Fruit fly (Drosophila melanogaster): ENCODE data around the gene sba.

The sba gene

DNA sequence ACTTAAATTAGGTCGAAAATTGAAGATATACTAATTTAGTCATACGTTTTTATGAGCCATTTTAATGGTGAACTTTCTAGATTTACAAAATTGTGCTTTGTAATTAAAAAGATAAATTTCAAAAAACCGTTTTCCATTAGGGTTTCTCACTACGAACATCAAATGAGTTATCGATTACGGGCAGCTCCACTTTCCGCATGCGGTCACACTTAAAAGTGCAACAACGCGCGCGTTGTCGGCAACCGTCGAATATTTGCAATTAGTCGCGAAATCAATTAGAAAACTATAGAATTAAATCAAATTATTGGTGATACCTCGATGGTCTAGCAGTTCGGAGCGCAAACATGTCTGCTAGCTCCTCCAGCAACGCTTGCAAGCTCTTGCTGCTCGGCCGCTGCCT lies 1.4 kb upstream of the sba start, which contains the start of gene Ndc1 (continued):
- 0 out of 2 replicates have a peak, but pooled peaks have one; percentile 2 for TF ChIP-seq CG42726 (GFP tag; IDR thresholded peaks at IDR 0.05; ENCODE audit: partially characterized antibody)
- TF ChIP-seq CG17568 (GFP tag; optimal IDR thresholded peaks at IDR 0.05), result peak; percentile 100
- TF ChIP-seq chinmo (GFP tag; IDR thresholded peaks at IDR 0.05; ENCODE audit: partially characterized antibody), result peak; percentile 72; the same call in 1 of the 4 replicates
- no peak for TF ChIP-seq danr (GFP tag; IDR thresholded peaks at IDR 0.05)
- TF ChIP-seq CG6854 (GFP tag; optimal IDR thresholded peaks at IDR 0.05), result no peak
- peak; percentile 70 for TF ChIP-seq MBD-R2 (GFP tag; IDR thresholded peaks at IDR 0.05)
- no peak for TF ChIP-seq Tbp (GFP tag; optimal IDR thresholded peaks at IDR 0.05)
- no peak for TF ChIP-seq CG7786 (GFP tag; optimal IDR thresholded peaks at IDR 0.05)
- TF ChIP-seq MESR4 (GFP tag; optimal IDR thresholded peaks at IDR 0.05), result no peak
- peak; percentile 36; the same call in 1 of the 2 replicates for TF ChIP-seq hbn (GFP tag; IDR thresholded peaks at IDR 0.05; ENCODE audit: partially characterized antibody)
- peak; percentile 79 for TF ChIP-seq CG9797 (GFP tag; optimal IDR thresholded peaks at IDR 0.05)
- TF ChIP-seq CG10274 (GFP tag; optimal IDR thresholded peaks at IDR 0.05), result no peak
- TF ChIP-seq CG11695 (GFP tag; IDR thresholded peaks at IDR 0.05), result no peak
- no peak for TF ChIP-seq CG8765 (GFP tag; IDR thresholded peaks at IDR 0.05)
- no peak for TF ChIP-seq sob (GFP tag; IDR thresholded peaks at IDR 0.05)
- TF ChIP-seq CG10565 (GFP tag; optimal IDR thresholded peaks at IDR 0.05), result no peak
- no peak for TF ChIP-seq corto (GFP tag; optimal IDR thresholded peaks at IDR 0.05)
- TF ChIP-seq Atf3 (GFP tag; optimal IDR thresholded peaks at IDR 0.05), result no peak
- TF ChIP-seq pzg (GFP tag; optimal IDR thresholded peaks at IDR 0.05), result peak; percentile 62
- peak; percentile 96 for TF ChIP-seq Myb (GFP tag; optimal IDR thresholded peaks at IDR 0.05)
- no peak for TF ChIP-seq CG30431 (GFP tag; optimal IDR thresholded peaks at IDR 0.05)
- TF ChIP-seq CG3726 (GFP tag; IDR thresholded peaks at IDR 0.05), result no peak
- no peak for TF ChIP-seq jumu (GFP tag; optimal IDR thresholded peaks at IDR 0.05)
- TF ChIP-seq CG3065 (GFP tag; optimal IDR thresholded peaks at IDR 0.05), result no peak
- no peak for TF ChIP-seq ind (GFP tag; optimal IDR thresholded peaks at IDR 0.05)
- TF ChIP-seq bbx (GFP tag; IDR thresholded peaks at IDR 0.05; ENCODE audit: partially characterized antibody), result peak; percentile 37; the same call in 1 of the 2 replicates
- no peak for TF ChIP-seq rib (GFP tag; IDR thresholded peaks at IDR 0.05)
- TF ChIP-seq CG4617 (GFP tag; optimal IDR thresholded peaks at IDR 0.05; ENCODE audit: borderline replicate concordance), result no peak
- no peak for TF ChIP-seq CG7839 (tag; optimal IDR thresholded peaks at IDR 0.05)
- TF ChIP-seq Nf-YC (tag; optimal IDR thresholded peaks at IDR 0.05), result no peak
- TF ChIP-seq CoRest (tag; optimal IDR thresholded peaks at IDR 0.05), result peak; percentile 23
- no peak for TF ChIP-seq CG9876 (GFP tag; optimal IDR thresholded peaks at IDR 0.05)
- TF ChIP-seq exex (tag; optimal IDR thresholded peaks at IDR 0.05), result no peak
- TF ChIP-seq grau (tag; optimal IDR thresholded peaks at IDR 0.05), result no peak
- TF ChIP-seq CG32767 (GFP tag; IDR thresholded peaks at IDR 0.05), result no peak
- no peak for TF ChIP-seq chn (GFP tag; optimal IDR thresholded peaks at IDR 0.05)
- no peak for TF ChIP-seq CG15479 (GFP tag; optimal IDR thresholded peaks at IDR 0.05)
- no peak for TF ChIP-seq CG15601 (tag; optimal IDR thresholded peaks at IDR 0.05)
- no peak for TF ChIP-seq CG10366 (GFP tag; IDR thresholded peaks at IDR 0.05)
- no peak for TF ChIP-seq pho (GFP tag; optimal IDR thresholded peaks at IDR 0.05)
- peak; percentile 84 for TF ChIP-seq E2f2 (GFP tag; IDR thresholded peaks at IDR 0.05)
- peak; percentile 72 for TF ChIP-seq CG13287 (GFP tag; IDR thresholded peaks at IDR 0.05; ENCODE audit: partially characterized antibody)
- TF ChIP-seq Bgb (GFP tag; IDR thresholded peaks at IDR 0.05; ENCODE audit: partially characterized antibody), result peak; percentile 44; the same call in 1 of the 2 replicates
- TF ChIP-seq Bteb2 (GFP tag; optimal IDR thresholded peaks at IDR 0.05), result no peak
- no peak for TF ChIP-seq jigr1 (GFP tag; IDR thresholded peaks at IDR 0.05)
- no peak for TF ChIP-seq scrt (GFP tag; optimal IDR thresholded peaks at IDR 0.05)
- no peak for TF ChIP-seq gro (GFP tag; optimal IDR thresholded peaks at IDR 0.05)
- no peak for TF ChIP-seq ERR (GFP tag; optimal IDR thresholded peaks at IDR 0.05)
- no peak for TF ChIP-seq h (optimal IDR thresholded peaks at IDR 0.05)
- TF ChIP-seq Blimp-1 (GFP tag; optimal IDR thresholded peaks at IDR 0.05), result no peak
- no peak for TF ChIP-seq CG6272 (GFP tag; IDR thresholded peaks at IDR 0.05)
- no peak for TF ChIP-seq bowl (GFP tag; IDR thresholded peaks at IDR 0.05)

Data from whole organism, embryonic.